Fruit fly (Drosophila melanogaster) whole organism, embryonic: Measurements from ENCODE around the gene CG6094.
A peak's percentile ranks its signal among the peaks of the same experiment; 100 is the strongest.

Source experiments
- Abd-B ChIP-seq: fragments of 200-800 bp; sonication (Bioruptor generic); optimal IDR thresholded peaks from 2 replicates; lab custom pipeline; 2018; ENCODE audit warnings: missing biosample characterization, mild to moderate bottlenecking, missing genetic modification characterization, moderate library complexity
- Atf3 ChIP-seq: fragments of 200-800 bp; sonication (Bioruptor generic); optimal IDR thresholded peaks from 3 replicates; lab custom pipeline; 2016; ENCODE audit warnings: missing biosample characterization, missing genetic modification characterization
- Bgb ChIP-seq: fragments of 200-800 bp; sonication (Bioruptor generic); IDR thresholded peaks from 2 replicates; pipeline ENCODE4 v1.3.6; 2022; ENCODE audit warnings: missing biosample characterization, missing genetic modification characterization; ENCODE audit not compliant: partially characterized antibody
- C15 ChIP-seq: fragments of 200-800 bp; sonication (Bioruptor generic); IDR thresholded peaks from 3 replicates; pipeline ENCODE4 v1.3.6; 2022; ENCODE audit warnings: missing biosample characterization, missing genetic modification characterization
- CG12071 ChIP-seq: fragments of 200-800 bp; sonication (Bioruptor generic); optimal IDR thresholded peaks from 3 replicates; lab custom pipeline; 2018; ENCODE audit warnings: missing biosample characterization, mild to moderate bottlenecking, missing genetic modification characterization
- CG15011 ChIP-seq: fragments of 200-800 bp; sonication (Bioruptor generic); optimal IDR thresholded peaks from 3 replicates; lab custom pipeline; 2018; ENCODE audit warnings: missing biosample characterization, mild to moderate bottlenecking, missing genetic modification characterization
- CG1529 ChIP-seq: fragments of 200-800 bp; sonication (Bioruptor generic); optimal IDR thresholded peaks from 3 replicates; lab custom pipeline; 2018; ENCODE audit warnings: missing biosample characterization, missing genetic modification characterization
- CG15514 ChIP-seq: fragments of 200-800 bp; sonication (Bioruptor generic); optimal IDR thresholded peaks from 3 replicates; lab custom pipeline; 2017; ENCODE audit warnings: missing biosample characterization, missing genetic modification characterization, mild to moderate bottlenecking, moderate library complexity, missing genetic modification reagents
- CG17328 ChIP-seq: fragments of 200-800 bp; sonication (Bioruptor generic); IDR thresholded peaks from 2 replicates; pipeline ENCODE4 v1.3.6; 2022; ENCODE audit warnings: missing biosample characterization, missing genetic modification characterization
- CG17359 ChIP-seq: fragments of 200-800 bp; sonication (Bioruptor generic); optimal IDR thresholded peaks from 3 replicates; lab custom pipeline; 2018; ENCODE audit warnings: missing biosample characterization, mild to moderate bottlenecking, missing genetic modification characterization, moderate library complexity
- CG2116 ChIP-seq: fragments of 200-800 bp; sonication (Bioruptor generic); optimal IDR thresholded peaks from 3 replicates; lab custom pipeline; 2018; ENCODE audit warnings: missing biosample characterization, mild to moderate bottlenecking, missing genetic modification characterization
- CG2202 ChIP-seq: fragments of 200-800 bp; sonication (Bioruptor generic); optimal IDR thresholded peaks from 2 replicates; lab custom pipeline; 2018; ENCODE audit warnings: missing biosample characterization, mild to moderate bottlenecking, missing genetic modification characterization
- CG2875 ChIP-seq: fragments of 200-800 bp; sonication (Bioruptor generic); optimal IDR thresholded peaks from 2 replicates; lab custom pipeline; 2017; ENCODE audit warnings: missing biosample characterization, mild to moderate bottlenecking, missing genetic modification characterization, missing genetic modification reagents
- CG30403 ChIP-seq: fragments of 200-800 bp; sonication (Bioruptor generic); optimal IDR thresholded peaks from 3 replicates; lab custom pipeline; 2016; ENCODE audit warnings: missing biosample characterization, missing genetic modification characterization
- CG31224 ChIP-seq: fragments of 200-800 bp; sonication (Bioruptor generic); IDR thresholded peaks from 2 replicates; pipeline ENCODE4 v1.3.6; 2022; ENCODE audit warnings: missing biosample characterization, missing genetic modification characterization
- CG31365 ChIP-seq: fragments of 200-800 bp; sonication (Bioruptor generic); optimal IDR thresholded peaks from 2 replicates; lab custom pipeline; 2018; ENCODE audit warnings: missing biosample characterization, mild to moderate bottlenecking, missing genetic modification characterization
- CG32767 ChIP-seq: fragments of 200-800 bp; sonication (Bioruptor generic); IDR thresholded peaks from 2 replicates; pipeline ENCODE4 v1.3.6; 2022; ENCODE audit warnings: missing biosample characterization, missing genetic modification characterization
- CG34224 ChIP-seq: fragments of 200-800 bp; sonication (Bioruptor generic); IDR thresholded peaks from 3 replicates; pipeline ENCODE4 v1.3.6; 2022; ENCODE audit warnings: missing biosample characterization, missing genetic modification characterization; ENCODE audit not compliant: partially characterized antibody
- CG5180 ChIP-seq: fragments of 200-800 bp; sonication (Bioruptor generic); optimal IDR thresholded peaks from 3 replicates; lab custom pipeline; 2017; ENCODE audit warnings: missing biosample characterization, missing genetic modification characterization, mild to moderate bottlenecking, moderate library complexity, missing genetic modification reagents
- CG6654 ChIP-seq: fragments of 200-800 bp; sonication (Bioruptor generic); optimal IDR thresholded peaks from 2 replicates; lab custom pipeline; 2017; ENCODE audit warnings: missing biosample characterization, mild to moderate bottlenecking, missing genetic modification characterization
- CG9932 ChIP-seq: fragments of 200-800 bp; sonication (Bioruptor generic); IDR thresholded peaks from 2 replicates; pipeline ENCODE4 v1.3.6; 2022; ENCODE audit warnings: missing biosample characterization, missing genetic modification characterization
- D19B ChIP-seq: fragments of 200-800 bp; sonication (Bioruptor generic); optimal IDR thresholded peaks from 2 replicates; lab custom pipeline; 2017; ENCODE audit warnings: missing biosample characterization, mild to moderate bottlenecking, missing genetic modification characterization
- Dbx ChIP-seq: fragments of 200-800 bp; sonication (Bioruptor generic); IDR thresholded peaks from 3 replicates; pipeline ENCODE4 v1.3.6; 2022; ENCODE audit warnings: missing biosample characterization, missing genetic modification characterization
- Dll ChIP-seq: fragments of 200-800 bp; sonication (Bioruptor generic); IDR thresholded peaks from 4 replicates; pipeline ENCODE4 v1.3.6; 2022; ENCODE audit warnings: missing biosample characterization, missing genetic modification characterization; ENCODE audit not compliant: partially characterized antibody
- Dp ChIP-seq: fragments of 200-800 bp; sonication (Bioruptor generic); optimal IDR thresholded peaks from 2 replicates; lab custom pipeline; 2018; ENCODE audit warnings: missing biosample characterization, mild to moderate bottlenecking, missing genetic modification characterization, moderate library complexity
- Dref ChIP-seq: fragments of 200-800 bp; sonication (Bioruptor generic); IDR thresholded peaks from 2 replicates; pipeline ENCODE4 v1.3.6; 2022; ENCODE audit warnings: missing biosample characterization, missing genetic modification characterization
- NC2α ChIP-seq: fragments of 200-800 bp; sonication (Bioruptor generic); optimal IDR thresholded peaks from 2 replicates; lab custom pipeline; 2016; ENCODE audit warnings: missing biosample characterization, missing genetic modification characterization
- Nf-YB ChIP-seq: fragments of 200-800 bp; sonication (Bioruptor generic); optimal IDR thresholded peaks from 3 replicates; lab custom pipeline; 2019; ENCODE audit warnings: missing biosample characterization, mild to moderate bottlenecking, missing genetic modification characterization, moderate library complexity
- Optix ChIP-seq: fragments of 200-800 bp; sonication (Bioruptor generic); IDR thresholded peaks from 3 replicates; pipeline ENCODE4 v1.3.6; 2022; ENCODE audit warnings: missing biosample characterization, missing genetic modification characterization
- al ChIP-seq: fragments of 200-800 bp; sonication (Bioruptor generic); IDR thresholded peaks from 2 replicates; pipeline ENCODE4 v1.3.6; 2022; ENCODE audit warnings: missing biosample characterization, missing genetic modification characterization
- cad ChIP-seq: fragments of >200 bp; optimal IDR thresholded peaks from 2 replicates; lab custom pipeline; 2017; ENCODE audit warnings: missing biosample characterization, missing genetic modification characterization
- crol ChIP-seq: fragments of 200-800 bp; sonication (Bioruptor generic); IDR thresholded peaks from 2 replicates; pipeline ENCODE4 v1.3.6; 2022; ENCODE audit warnings: missing biosample characterization, missing genetic modification characterization
- dm ChIP-seq: fragments of 200-800 bp; sonication (Bioruptor generic); optimal IDR thresholded peaks from 3 replicates; lab custom pipeline; 2016; ENCODE audit warnings: missing biosample characterization, missing genetic modification characterization
- emc ChIP-seq: fragments of 200-800 bp; sonication (Bioruptor generic); optimal IDR thresholded peaks from 2 replicates; lab custom pipeline; 2016; ENCODE audit warnings: missing biosample characterization, missing genetic modification characterization
- fd3F ChIP-seq: fragments of 200-800 bp; sonication (Bioruptor generic); optimal IDR thresholded peaks from 2 replicates; lab custom pipeline; 2018; ENCODE audit warnings: missing biosample characterization, mild to moderate bottlenecking, missing genetic modification characterization, moderate library complexity
- gce ChIP-seq: fragments of 200-800 bp; sonication (Bioruptor generic); IDR thresholded peaks from 3 replicates; pipeline ENCODE4 v1.3.6; 2022; ENCODE audit warnings: missing biosample characterization, missing genetic modification characterization
- hbn ChIP-seq: fragments of 200-800 bp; sonication (Bioruptor generic); IDR thresholded peaks from 2 replicates; pipeline ENCODE4 v1.3.6; 2022; ENCODE audit warnings: missing biosample characterization, missing genetic modification characterization; ENCODE audit not compliant: partially characterized antibody
- inv ChIP-seq: fragments of 200-800 bp; sonication (Bioruptor generic); IDR thresholded peaks from 2 replicates; pipeline ENCODE4 v1.3.6; 2022; ENCODE audit warnings: missing biosample characterization, missing genetic modification characterization; ENCODE audit not compliant: partially characterized antibody
- jigr1 ChIP-seq: fragments of 200-800 bp; sonication (Bioruptor generic); IDR thresholded peaks from 3 replicates; pipeline ENCODE4 v1.3.6; 2022; ENCODE audit warnings: missing biosample characterization, missing genetic modification characterization
- kay ChIP-seq: fragments of 200-800 bp; sonication (Bioruptor generic); optimal IDR thresholded peaks from 2 replicates; lab custom pipeline; 2016; ENCODE audit warnings: missing biosample characterization, missing genetic modification characterization
- mam ChIP-seq: fragments of 200-800 bp; sonication (Bioruptor generic); optimal IDR thresholded peaks from 3 replicates; lab custom pipeline; 2016; ENCODE audit warnings: missing biosample characterization, missing genetic modification characterization
- nerfin-1 ChIP-seq: fragments of 200-800 bp; sonication (Bioruptor generic); optimal IDR thresholded peaks from 3 replicates; lab custom pipeline; 2019; ENCODE audit warnings: missing biosample characterization, mild to moderate bottlenecking, missing genetic modification characterization, moderate library complexity
- nom ChIP-seq: fragments of 200-800 bp; sonication (Bioruptor generic); optimal IDR thresholded peaks from 2 replicates; lab custom pipeline; 2017; ENCODE audit warnings: missing biosample characterization, missing genetic modification characterization, mild to moderate bottlenecking, moderate library complexity, missing genetic modification reagents
- pzg ChIP-seq: fragments of 200-800 bp; sonication (Bioruptor generic); optimal IDR thresholded peaks from 3 replicates; lab custom pipeline; 2018; ENCODE audit warnings: missing biosample characterization, mild to moderate bottlenecking, missing genetic modification characterization, moderate library complexity
- seq ChIP-seq: fragments of 200-800 bp; sonication (Bioruptor generic); IDR thresholded peaks from 2 replicates; pipeline ENCODE4 v1.3.6; 2022; ENCODE audit warnings: missing biosample characterization, missing genetic modification characterization
- sqz ChIP-seq: fragments of 200-800 bp; sonication (Bioruptor generic); optimal IDR thresholded peaks from 3 replicates; lab custom pipeline; 2018; ENCODE audit warnings: missing biosample characterization, mild to moderate bottlenecking, missing genetic modification characterization
- stwl ChIP-seq: fragments of 200-800 bp; sonication (Bioruptor generic); optimal IDR thresholded peaks from 3 replicates; lab custom pipeline; 2018; ENCODE audit warnings: missing biosample characterization, mild to moderate bottlenecking, missing genetic modification characterization, moderate library complexity
- wek ChIP-seq: fragments of 200-800 bp; sonication (Bioruptor generic); optimal IDR thresholded peaks from 3 replicates; lab custom pipeline; 2018; ENCODE audit warnings: missing biosample characterization, mild to moderate bottlenecking, missing genetic modification characterization, moderate library complexity
- wor ChIP-seq: fragments of 200-800 bp; sonication (Bioruptor generic); IDR thresholded peaks from 2 replicates; pipeline ENCODE4 v1.3.6; 2022; ENCODE audit warnings: missing biosample characterization, missing genetic modification characterization
- zen ChIP-seq: fragments of 200-800 bp; sonication (Bioruptor generic); optimal IDR thresholded peaks from 3 replicates; lab custom pipeline; 2018; ENCODE audit warnings: missing biosample characterization, mild to moderate bottlenecking, missing genetic modification characterization, moderate library complexity
- zfh2 ChIP-seq: fragments of 200-800 bp; sonication (Bioruptor generic); optimal IDR thresholded peaks from 2 replicates; lab custom pipeline; 2016; ENCODE audit warnings: missing biosample characterization, missing genetic modification characterization

The CG6094 gene

DNA sequence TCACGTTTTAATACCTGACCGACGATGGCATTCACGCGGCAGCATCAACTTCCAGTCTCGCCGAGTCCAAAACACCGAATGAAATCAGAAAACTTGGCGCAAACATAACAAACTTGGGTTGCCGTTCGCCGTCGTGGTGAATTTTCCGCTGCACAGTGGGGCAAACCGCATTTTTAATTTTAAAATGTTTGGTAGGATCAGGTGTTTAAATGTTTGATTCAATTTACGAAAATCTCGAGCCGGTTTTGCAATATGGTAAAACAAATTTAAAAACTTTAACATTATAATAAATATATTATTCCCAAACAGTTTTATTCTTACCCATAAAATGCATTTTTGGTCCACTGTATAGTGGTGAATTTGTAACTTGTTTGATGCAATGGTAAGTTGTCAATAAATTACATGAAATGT, 32.6 kb upstream of the CG6094 start, which contains the start of gene RluA-1 (continued):
- TF ChIP-seq mam (GFP tag; lab: Kevin White, UChicago) (peak; percentile 61), CG15011 (GFP tag; lab: Kevin White, UChicago) (peak; percentile 98), C15 (peak; percentile 96), jigr1 (peak; percentile 94), wek (GFP tag; lab: Kevin White, UChicago) (peak; percentile 96), CG12071 (peak; percentile 99), al (GFP tag; lab: Robert Waterston, UW) (peak; percentile 93), CG9932 (peak; percentile 90), nerfin-1 (peak; percentile 99), gce (GFP tag; lab: Robert Waterston, UW) (peak; percentile 100), zen (tag; lab: Kevin White, UChicago) (peak; percentile 100), CG2875 (peak; percentile 100), nom (peak; percentile 93), crol (peak; percentile 70), inv (GFP tag; lab: Robert Waterston, UW) (peak; percentile 57), zfh2 (GFP tag; lab: Kevin White, UChicago) (peak; percentile 85), emc (GFP tag; lab: Kevin White, UChicago) (peak; percentile 79), wor (peak; percentile 99), CG30403 (GFP tag; lab: Kevin White, UChicago) (peak; percentile 99), fd3F (GFP tag; lab: Kevin White, UChicago) (peak; percentile 99), cad (GFP tag; lab: Kevin White, UChicago) (no peak), CG17328 (peak; percentile 100), D19B (GFP tag; lab: Kevin White, UChicago) (peak; percentile 95), CG17359 (peak; percentile 100), CG6654 (GFP tag; lab: Kevin White, UChicago) (peak; percentile 94), pzg (GFP tag; lab: Kevin White, UChicago) (peak; percentile 26), Atf3 (peak; percentile 92), kay (peak; percentile 86), Abd-B (GFP tag; lab: Kevin White, UChicago) (peak; percentile 97), sqz (GFP tag; lab: Kevin White, UChicago) (peak; percentile 99), NC2α (GFP tag; lab: Kevin White, UChicago) (peak; percentile 90), seq (peak; percentile 100), CG34224 (GFP tag; lab: Robert Waterston, UW) (peak; percentile 67; the same call in 2 of the 3 replicates), CG32767 (GFP tag; lab: Robert Waterston, UW) (peak; percentile 99), Nf-YB (GFP tag; lab: Kevin White, UChicago) (peak; percentile 91), CG2202 (tag; lab: Kevin White, UChicago) (peak; percentile 99), dm (GFP tag; lab: Kevin White, UChicago) (peak; percentile 85)

DNA sequence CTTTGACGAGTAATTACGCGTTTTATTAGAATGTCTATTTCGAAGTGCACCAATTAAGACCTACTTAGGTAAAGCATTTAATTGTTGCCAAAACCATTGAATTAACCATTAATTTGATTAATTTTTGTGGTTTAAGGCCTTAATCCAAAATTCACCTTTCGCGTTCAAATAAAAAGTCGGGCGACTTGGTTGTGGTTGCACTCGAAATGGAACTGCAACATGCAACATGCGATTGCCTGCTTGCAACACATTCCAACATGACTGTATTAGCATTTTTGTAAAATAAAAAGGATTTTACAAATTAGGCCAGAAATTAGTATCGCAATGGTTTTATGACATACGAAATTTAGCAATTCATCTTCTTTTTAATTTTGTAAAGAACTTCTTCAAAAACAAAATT, 32.1 kb upstream of the CG6094 start:
- TF ChIP-seq CG5180 (GFP tag; lab: Kevin White, UChicago) (peak; percentile 91), CG1529 (no peak)

DNA sequence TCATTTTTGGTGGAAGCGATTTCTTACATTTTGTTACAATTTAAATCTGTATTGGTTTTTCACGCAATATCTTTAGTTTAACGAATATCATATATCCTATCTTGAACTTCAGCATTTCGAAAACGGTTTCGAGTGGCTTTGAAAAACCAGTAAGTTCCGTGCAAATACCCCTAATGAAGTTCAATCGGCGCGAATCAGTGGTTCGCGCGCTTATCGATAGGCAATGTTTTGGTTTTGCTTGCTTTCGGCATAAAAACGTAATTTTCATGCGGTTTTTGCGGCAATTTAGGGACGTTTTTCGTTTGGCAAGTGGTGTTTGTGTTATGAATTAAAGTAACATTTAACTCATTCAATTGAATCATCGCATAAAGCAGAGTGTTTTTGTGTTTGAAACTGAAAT, 30.0 kb upstream of the CG6094 start, which contains the start of gene RluA-2:
RluA-2 (plus strand) TSS at position 195 of the 400 bp plus-strand sequence.
- peak; percentile 58 for TF ChIP-seq Dref (GFP tag; lab: Robert Waterston, UW)
- TF ChIP-seq hbn (GFP tag; lab: Robert Waterston, UW): peak; percentile 15; the same call in 1 of the 2 replicates
- no peak for TF ChIP-seq CG31365 (tag; lab: Kevin White, UChicago)
- TF ChIP-seq Bgb (GFP tag; lab: Robert Waterston, UW): peak; percentile 24; the same call in 1 of the 2 replicates
- TF ChIP-seq Dbx (GFP tag; lab: Robert Waterston, UW): no peak
- TF ChIP-seq Dll (GFP tag; lab: Robert Waterston, UW): 0 out of 4 replicates have a peak, but pooled peaks have one; percentile 43
- TF ChIP-seq CG31224: no peak
- TF ChIP-seq Optix (GFP tag; lab: Robert Waterston, UW): no peak
- peak; percentile 98 for TF ChIP-seq CG15514 (GFP tag; lab: Kevin White, UChicago)
- TF ChIP-seq stwl: peak; percentile 38
- peak; percentile 4 for TF ChIP-seq CG2116 (GFP tag; lab: Kevin White, UChicago)
- TF ChIP-seq Dp (GFP tag; lab: Kevin White, UChicago): peak; percentile 49
